Fruit fly (Drosophila melanogaster) whole organism: ENCODE results near the gene CG5196.

ENCODE experiments used
- Dll ChIP-seq: fragments of >200 bp; optimal IDR thresholded peaks from 2 replicates; lab custom pipeline; 2017
- EcR ChIP-seq, 2 experiments: fragments of >200 bp; optimal IDR thresholded peaks; 2 replicates each; lab custom pipeline; 2017; ENCODE audit warnings: missing biosample characterization in 2 of 2, missing genetic modification characterization in 2 of 2, missing genetic modification reagents in 2 of 2
- pan ChIP-seq: fragments of >200 bp; optimal IDR thresholded peaks from 2 replicates; lab custom pipeline; 2017
- psq ChIP-seq: fragments of >200 bp; optimal IDR thresholded peaks from 2 replicates; lab custom pipeline; 2017
- usp ChIP-seq: fragments of >200 bp; optimal IDR thresholded peaks from 2 replicates; lab custom pipeline; 2017; ENCODE audit warnings: missing biosample characterization, missing genetic modification characterization, mixed read lengths

DNA sequence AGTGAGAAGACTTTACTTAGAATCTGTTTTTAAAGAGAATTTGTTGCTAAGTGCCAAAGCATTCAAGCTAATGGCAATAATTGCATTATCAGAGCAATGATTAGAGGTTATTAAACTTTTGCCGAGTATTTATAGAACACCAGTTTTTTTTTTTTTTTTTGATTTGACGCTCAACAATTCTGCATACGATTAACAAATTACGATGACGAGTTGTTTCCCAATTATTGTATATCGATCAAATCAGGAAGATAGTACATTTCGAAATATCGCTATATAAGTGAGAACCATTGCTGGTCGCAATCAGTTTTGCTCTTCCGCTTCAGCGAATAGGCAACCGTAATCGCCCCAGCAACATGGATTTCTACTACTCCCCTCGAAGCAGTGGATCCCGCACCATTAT is 34.3 kb upstream of the CG5196 start, which contains the start of gene GstD4:
- TF ChIP-seq pan (no peak), EcR (GFP tag; optimal IDR thresholded peaks at IDR 0.05; lab: Kevin White, UChicago) (no peak), Dll (lab: Kevin White, UChicago) (no peak), usp (GFP tag; lab: Kevin White, UChicago) (no peak), psq (lab: Kevin White, UChicago) (no peak)
